Worm (Caenorhabditis elegans) whole organism, early embryonic: ENCODE results near the gene srd-26.

Experiments
- B0310.2 ChIP-seq: sonication (generic microtip); optimal IDR thresholded peaks from 2 replicates; lab custom pipeline; 2016; ENCODE audit warnings: mild to moderate bottlenecking, missing genetic modification characterization, missing compliant biosample characterization
- F13C5.2 ChIP-seq: sonication (generic microtip); optimal IDR thresholded peaks from 2 replicates; lab custom pipeline; 2017; ENCODE audit warnings: mild to moderate bottlenecking, missing genetic modification characterization, inconsistent platforms, missing compliant biosample characterization
- aly-1 ChIP-seq: sonication (generic microtip); optimal IDR thresholded peaks from 2 replicates; lab custom pipeline; 2016; ENCODE audit warnings: missing genetic modification characterization, missing compliant biosample characterization
- ceh-36 ChIP-seq: sonication (generic microtip); optimal IDR thresholded peaks from 2 replicates; lab custom pipeline; 2016; ENCODE audit warnings: missing genetic modification characterization, inconsistent platforms, missing compliant biosample characterization
- flt-1 ChIP-seq: fragments of 200-800 bp; sonication (Bioruptor generic); IDR thresholded peaks from 2 replicates; pipeline ENCODE4 v1.3.6; 2022; ENCODE audit warnings: missing genetic modification characterization, missing compliant biosample characterization
- hnd-1 ChIP-seq: sonication (generic microtip); optimal IDR thresholded peaks from 2 replicates; lab custom pipeline; 2016; ENCODE audit warnings: missing genetic modification characterization, missing compliant biosample characterization
- scrt-1 ChIP-seq: fragments of 200-800 bp; sonication (Bioruptor generic); IDR thresholded peaks from 2 replicates; pipeline ENCODE4 v1.3.6; 2022; ENCODE audit warnings: missing genetic modification characterization, missing compliant biosample characterization
- sea-1 ChIP-seq: fragments of 200-800 bp; sonication (Bioruptor generic); conservative IDR thresholded peaks from 2 replicates; pipeline ENCODE4 v1.3.6; 2022; ENCODE audit warnings: missing genetic modification characterization, missing compliant biosample characterization
- tra-4 ChIP-seq: sonication (generic microtip); optimal IDR thresholded peaks from 2 replicates; lab custom pipeline; 2017; ENCODE audit warnings: missing genetic modification characterization, missing compliant biosample characterization

DNA sequence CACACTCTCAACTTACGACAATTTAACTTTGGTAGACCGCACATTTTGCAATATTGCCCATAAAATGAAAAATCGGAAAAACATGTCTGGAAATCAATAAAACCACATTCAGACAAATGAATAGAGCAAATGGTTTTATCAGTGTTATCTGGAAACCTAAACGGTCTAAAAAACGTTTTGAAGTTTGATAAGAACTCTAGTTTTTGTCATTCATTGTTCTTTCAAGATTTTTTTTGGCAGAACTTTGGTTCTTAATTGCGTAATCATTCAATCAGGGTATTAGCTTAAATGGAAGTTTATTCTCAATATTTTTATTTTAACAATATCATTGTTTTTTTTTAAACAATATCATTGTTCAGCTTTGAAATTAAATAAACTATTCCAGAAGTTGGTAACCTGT lies 12.4 kb upstream of the srd-26 start, which contains the start of gene cest-2.2:
- TF ChIP-seq scrt-1 (GFP tag; lab: Robert Waterston, UW), result no peak
- TF ChIP-seq F13C5.2 (tag; lab: Kevin White, UChicago), result no peak
- TF ChIP-seq B0310.2 (tag; lab: Kevin White, UChicago), result no peak
- TF ChIP-seq ceh-36, result no peak
- no peak for TF ChIP-seq tra-4 (tag; lab: Kevin White, UChicago)
- TF ChIP-seq sea-1 (GFP tag; lab: Robert Waterston, UW), result no peak
- no peak for TF ChIP-seq hnd-1 (tag; lab: Kevin White, UChicago)
- no peak for TF ChIP-seq aly-1 (tag; lab: Kevin White, UChicago)
- no peak for TF ChIP-seq flt-1 (GFP tag; lab: Robert Waterston, UW)
